Fruit fly (Drosophila melanogaster) whole organism, wandering third instar larva: ENCODE data around the gene Cisd2.

Experiments
- Abd-B ChIP-seq: fragments of >200 bp; optimal IDR thresholded peaks from 2 replicates; lab custom pipeline; 2017; ENCODE audit warnings: missing biosample characterization, missing genetic modification characterization
- CG32264 ChIP-seq: fragments of 200-800 bp; sonication (Bioruptor generic); optimal IDR thresholded peaks from 2 replicates; lab custom pipeline; 2016; ENCODE audit warnings: missing biosample characterization, missing genetic modification characterization
- CG9705 ChIP-seq: fragments of 200-800 bp; sonication (Bioruptor generic); optimal IDR thresholded peaks from 2 replicates; lab custom pipeline; 2018; ENCODE audit warnings: missing biosample characterization, mild to moderate bottlenecking, missing genetic modification characterization
- CrebA ChIP-seq: fragments of 200-800 bp; sonication (Bioruptor generic); optimal IDR thresholded peaks from 2 replicates; lab custom pipeline; 2016; ENCODE audit warnings: missing biosample characterization, mild to moderate bottlenecking, missing genetic modification characterization, borderline replicate concordance
- Dfd ChIP-seq: fragments of >200 bp; optimal IDR thresholded peaks from 2 replicates; lab custom pipeline; 2017; ENCODE audit warnings: missing biosample characterization, missing genetic modification characterization
- Dif ChIP-seq: fragments of 200-275, 200-300 bp; sonication (Bioruptor generic); optimal IDR thresholded peaks from 2 replicates; lab custom pipeline; 2018; ENCODE audit warnings: missing biosample characterization, missing genetic modification characterization; ENCODE audit not compliant: partially characterized antibody
- GATAd ChIP-seq: sonication (Bioruptor generic); optimal IDR thresholded peaks from 2 replicates; lab custom pipeline; 2016; ENCODE audit warnings: missing biosample characterization, missing genetic modification characterization
- HLH106 ChIP-seq: fragments of 200-800 bp; optimal IDR thresholded peaks from 3 replicates; lab custom pipeline; 2019; ENCODE audit warnings: missing biosample characterization, mild to moderate bottlenecking, missing genetic modification characterization, moderate library complexity
- Hr78 ChIP-seq: fragments of >200 bp; optimal IDR thresholded peaks from 2 replicates; lab custom pipeline; 2017; ENCODE audit warnings: missing biosample characterization, missing genetic modification characterization
- Hr83 ChIP-seq: fragments of 200-300 bp; sonication (Bioruptor generic); optimal IDR thresholded peaks from 2 replicates; lab custom pipeline; 2016; ENCODE audit warnings: missing biosample characterization, mild to moderate bottlenecking, missing genetic modification characterization, moderate library complexity; ENCODE audit not compliant: poor library complexity, severe bottlenecking
- Jra ChIP-seq: sonication (Bioruptor generic); optimal IDR thresholded peaks from 2 replicates; lab custom pipeline; 2016; ENCODE audit warnings: missing biosample characterization, missing genetic modification characterization
- Myc ChIP-seq: fragments of >200 bp; optimal IDR thresholded peaks from 2 replicates; lab custom pipeline; 2017
- N ChIP-seq: fragments of >200 bp; optimal IDR thresholded peaks from 2 replicates; lab custom pipeline; 2018; ENCODE audit warnings: missing biosample characterization, missing external identifiers, missing genetic modification characterization
- OdsH ChIP-seq: fragments of 200-800 bp; sonication (Bioruptor generic); optimal IDR thresholded peaks from 2 replicates; lab custom pipeline; 2016; ENCODE audit warnings: missing biosample characterization, mild to moderate bottlenecking, missing genetic modification characterization
- Rel ChIP-seq, 2 experiments: fragments of 200-800 bp; sonication (Bioruptor generic) in 1 of 2; optimal IDR thresholded peaks; 2 replicates in 1 of 2; 3 replicates in 1 of 2; lab custom pipeline; 2016 to 2019; ENCODE audit warnings: mild to moderate bottlenecking in 2 of 2, missing biosample characterization in 2 of 2, missing genetic modification characterization in 2 of 2, moderate library complexity in 1 of 2
- Sp1 ChIP-seq: fragments of 200-800 bp; sonication (Bioruptor generic); optimal IDR thresholded peaks from 3 replicates; lab custom pipeline; 2019; ENCODE audit warnings: missing biosample characterization, mild to moderate bottlenecking, missing genetic modification characterization, moderate library complexity
- Vsx2 ChIP-seq: fragments of 200-300, 225-300 bp; sonication (Bioruptor generic); optimal IDR thresholded peaks from 2 replicates; lab custom pipeline; 2018; ENCODE audit warnings: missing biosample characterization, missing genetic modification characterization; ENCODE audit not compliant: partially characterized antibody
- br ChIP-seq: fragments of 200-800 bp; sonication (Bioruptor generic); optimal IDR thresholded peaks from 2 replicates; lab custom pipeline; 2016; ENCODE audit warnings: missing biosample characterization, missing genetic modification characterization
- brk ChIP-seq: fragments of 200-800 bp; sonication (Bioruptor generic); optimal IDR thresholded peaks from 2 replicates; lab custom pipeline; 2016; ENCODE audit warnings: missing biosample characterization, mild to moderate bottlenecking, missing genetic modification characterization
- dmrt93B ChIP-seq: fragments of 200-800 bp; sonication (Bioruptor generic); optimal IDR thresholded peaks from 2 replicates; lab custom pipeline; 2018; ENCODE audit warnings: missing biosample characterization, mild to moderate bottlenecking, missing genetic modification characterization
- dsf ChIP-seq: sonication (Bioruptor generic); optimal IDR thresholded peaks from 2 replicates; lab custom pipeline; 2016; ENCODE audit warnings: missing biosample characterization, missing genetic modification characterization, borderline replicate concordance
- ey ChIP-seq: fragments of 200-800 bp; sonication (Bioruptor generic); optimal IDR thresholded peaks from 2 replicates; lab custom pipeline; 2016; ENCODE audit warnings: missing biosample characterization, missing genetic modification characterization
- foxo ChIP-seq, 2 experiments: fragments of 200-800 bp; sonication (Bioruptor generic); optimal IDR thresholded peaks; 2 replicates in 1 of 2; 3 replicates in 1 of 2; lab custom pipeline; 2016 to 2017; ENCODE audit warnings: missing biosample characterization in 2 of 2, missing genetic modification characterization in 2 of 2
- fru ChIP-seq: fragments of 200-800 bp; sonication (Bioruptor generic); optimal IDR thresholded peaks from 3 replicates; lab custom pipeline; 2016; ENCODE audit warnings: missing biosample characterization, mild to moderate bottlenecking, missing genetic modification characterization
- h ChIP-seq: fragments of 200-800 bp; sonication (Bioruptor generic); optimal IDR thresholded peaks from 3 replicates; lab custom pipeline; 2016; ENCODE audit warnings: missing biosample characterization, mild to moderate bottlenecking, missing genetic modification characterization
- jim ChIP-seq: fragments of 175-275, 200-325 bp; sonication (Bioruptor generic); optimal IDR thresholded peaks from 2 replicates; lab custom pipeline; 2016; ENCODE audit warnings: missing biosample characterization, mild to moderate bottlenecking, missing genetic modification characterization
- lola ChIP-seq: fragments of >200 bp; optimal IDR thresholded peaks from 2 replicates; lab custom pipeline; 2017; ENCODE audit warnings: missing biosample characterization, missing genetic modification characterization
- pan ChIP-seq: fragments of >200 bp; optimal IDR thresholded peaks from 2 replicates; lab custom pipeline; 2017
- psq ChIP-seq: fragments of 200-800 bp; sonication (Bioruptor generic); optimal IDR thresholded peaks from 3 replicates; lab custom pipeline; 2017; ENCODE audit warnings: missing biosample characterization, mild to moderate bottlenecking, missing genetic modification characterization, moderate library complexity
- sage ChIP-seq: fragments of 200-800 bp; sonication (Bioruptor generic); optimal IDR thresholded peaks from 2 replicates; lab custom pipeline; 2016; ENCODE audit warnings: missing biosample characterization, mild to moderate bottlenecking, missing genetic modification characterization
- tai ChIP-seq: sonication (Bioruptor generic); optimal IDR thresholded peaks from 2 replicates; lab custom pipeline; 2016; ENCODE audit warnings: missing biosample characterization, missing genetic modification characterization
- usp ChIP-seq: fragments of >200 bp; optimal IDR thresholded peaks from 2 replicates; lab custom pipeline; 2017; ENCODE audit warnings: missing biosample characterization, missing genetic modification characterization
- woc ChIP-seq: sonication (Bioruptor generic); optimal IDR thresholded peaks from 2 replicates; lab custom pipeline; 2016; ENCODE audit warnings: missing biosample characterization, mild to moderate bottlenecking, missing genetic modification characterization

The Cisd2 gene

DNA sequence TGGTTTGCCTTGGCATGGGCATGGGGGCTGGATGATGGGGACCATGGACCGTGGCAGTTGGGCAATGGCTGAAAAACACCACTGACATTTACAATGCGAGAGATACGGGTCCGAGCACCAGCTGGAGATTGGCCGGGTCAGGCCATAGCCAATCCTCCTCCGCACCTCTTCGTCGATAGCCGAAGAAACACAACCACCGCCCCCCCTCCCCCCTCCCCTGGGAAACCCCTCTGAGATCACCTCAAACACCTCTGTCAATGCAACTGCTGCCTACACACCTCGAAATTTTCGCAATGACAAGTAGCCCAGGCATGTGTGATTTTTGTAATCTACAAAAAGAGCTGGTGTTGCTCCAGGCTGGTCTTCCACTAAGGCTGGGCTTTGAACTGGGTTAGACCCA is 10.7 kb downstream of the Cisd2 start:
- TF ChIP-seq Sp1 (no peak), Dfd (GFP tag; lab: Kevin White, UChicago) (peak; percentile 89), Rel (GFP tag; optimal IDR thresholded peaks at IDR 0.05; lab: Kevin White, UChicago) (no peak), Rel (tag; optimal IDR thresholded peaks at IDR 0.05; lab: Kevin White, UChicago) (no peak)

DNA sequence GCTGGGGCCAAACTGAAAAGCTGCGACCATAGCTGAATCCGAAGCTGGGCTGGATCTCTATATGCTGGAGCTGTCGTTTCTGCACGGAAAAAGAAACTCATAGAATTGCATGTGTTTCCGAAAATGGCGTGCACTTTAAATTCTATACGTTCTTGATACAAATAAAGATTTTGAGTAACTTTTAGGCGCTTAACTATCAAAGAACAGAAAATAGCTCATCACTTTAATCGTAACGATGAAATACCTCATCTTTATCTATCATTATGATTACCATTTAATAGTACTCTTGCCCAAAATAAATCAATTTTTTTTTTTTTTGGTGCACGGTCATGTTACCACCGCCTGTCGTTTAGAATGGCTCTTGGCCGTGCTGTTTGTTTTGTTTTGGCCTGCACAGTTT is 11.5 kb downstream of the Cisd2 start:
- no peak for TF ChIP-seq CG32264 (GFP tag; lab: Kevin White, UChicago)
- TF ChIP-seq dsf (GFP tag; lab: Kevin White, UChicago): no peak
- TF ChIP-seq Vsx2 (GFP tag; lab: Kevin White, UChicago): no peak
- TF ChIP-seq Dif: no peak
- TF ChIP-seq N (GFP tag; lab: Kevin White, UChicago): no peak
- TF ChIP-seq HLH106 (tag; lab: Kevin White, UChicago): no peak
- TF ChIP-seq Hr78: no peak

dm6 chr3R:29210542-29211393 is 12.5 kb downstream of the Cisd2 start:
- no peak for TF ChIP-seq usp
- TF ChIP-seq Dif: peak; percentile 59
- TF ChIP-seq psq: peak; percentile 74
- no peak for TF ChIP-seq N (GFP tag; lab: Kevin White, UChicago)
- TF ChIP-seq dmrt93B (GFP tag; lab: Kevin White, UChicago): peak; percentile 6
- TF ChIP-seq Jra: peak; percentile 5
- no peak for TF ChIP-seq CG32264 (GFP tag; lab: Kevin White, UChicago)
- no peak for TF ChIP-seq CG9705
- peak; percentile 9 for TF ChIP-seq brk (GFP tag; lab: Kevin White, UChicago)
- no peak for TF ChIP-seq GATAd (GFP tag; lab: Kevin White, UChicago)
- no peak for TF ChIP-seq CrebA (GFP tag; lab: Kevin White, UChicago)
- TF ChIP-seq Hr83 (GFP tag; lab: Kevin White, UChicago): peak; percentile 43
- no peak for TF ChIP-seq lola (GFP tag; lab: Kevin White, UChicago)
- peak; percentile 17 for TF ChIP-seq HLH106 (tag; lab: Kevin White, UChicago)
- peak; percentile 91 for TF ChIP-seq Rel (GFP tag; optimal IDR thresholded peaks at IDR 0.05; lab: Kevin White, UChicago)
- TF ChIP-seq Rel (tag; optimal IDR thresholded peaks at IDR 0.05; lab: Kevin White, UChicago): peak; percentile 93
- TF ChIP-seq woc: peak; percentile 21
- peak; percentile 5 for TF ChIP-seq sage
- TF ChIP-seq br (GFP tag; lab: Kevin White, UChicago): peak; percentile 36
- TF ChIP-seq Myc (lab: Kevin White, UChicago): no peak
- no peak for TF ChIP-seq dsf (GFP tag; lab: Kevin White, UChicago)
- TF ChIP-seq Vsx2 (GFP tag; lab: Kevin White, UChicago): peak; percentile 38
- peak; percentile 77 for TF ChIP-seq jim (GFP tag; lab: Kevin White, UChicago)
- peak; percentile 30 for TF ChIP-seq fru (GFP tag; lab: Kevin White, UChicago)
- TF ChIP-seq ey (GFP tag; lab: Kevin White, UChicago): peak; percentile 49
- peak; percentile 4 to 16 for TF ChIP-seq foxo (GFP tag; optimal IDR thresholded peaks at IDR 0.05; lab: Kevin White, UChicago)
- TF ChIP-seq tai: no peak
- peak; percentile 53 for TF ChIP-seq Sp1
- TF ChIP-seq OdsH (GFP tag; lab: Kevin White, UChicago): no peak
- no peak for TF ChIP-seq Hr78
- peak; percentile 29 for TF ChIP-seq h (GFP tag; lab: Kevin White, UChicago)
- TF ChIP-seq pan (lab: Kevin White, UChicago): no peak
- no peak for TF ChIP-seq Abd-B (GFP tag; lab: Kevin White, UChicago)

- TF ChIP-seq HLH106 (tag; lab: Kevin White, UChicago): no peak
- no peak for TF ChIP-seq CrebA (GFP tag; lab: Kevin White, UChicago)
- TF ChIP-seq Dfd (GFP tag; lab: Kevin White, UChicago): peak; percentile 76
- TF ChIP-seq Vsx2 (GFP tag; lab: Kevin White, UChicago): no peak
- TF ChIP-seq, all 38 proteins: peak for 1
These were observed 13.1 kb downstream of the Cisd2 start for dm6 chr3R:29210091-29210490.
